Fruit fly (Drosophila melanogaster) whole organism, embryonic: Measurements from ENCODE around the gene lili.

Experiments used
- BEAF-32 ChIP-seq: fragments of 200-800 bp; sonication (Bioruptor generic); optimal IDR thresholded peaks from 3 replicates; lab custom pipeline; 2017; ENCODE audit warnings: missing biosample characterization, missing genetic modification characterization, mild to moderate bottlenecking, moderate library complexity, missing genetic modification reagents
- Bgb ChIP-seq: fragments of 200-800 bp; sonication (Bioruptor generic); IDR thresholded peaks from 2 replicates; pipeline ENCODE4 v1.3.6; 2022; ENCODE audit warnings: missing biosample characterization, missing genetic modification characterization; ENCODE audit not compliant: partially characterized antibody
- C15 ChIP-seq: fragments of 200-800 bp; sonication (Bioruptor generic); IDR thresholded peaks from 3 replicates; pipeline ENCODE4 v1.3.6; 2022; ENCODE audit warnings: missing biosample characterization, missing genetic modification characterization
- CG10209 ChIP-seq: fragments of 200-800 bp; sonication (Bioruptor generic); optimal IDR thresholded peaks from 3 replicates; lab custom pipeline; 2017; ENCODE audit warnings: missing biosample characterization, mild to moderate bottlenecking, missing genetic modification characterization, missing genetic modification reagents
- CG10321 ChIP-seq: fragments of 200-800 bp; sonication (Bioruptor generic); IDR thresholded peaks from 2 replicates; pipeline ENCODE4 v1.3.6; 2022; ENCODE audit warnings: missing biosample characterization, missing genetic modification characterization
- CG11456 ChIP-seq: fragments of 200-800 bp; sonication (Bioruptor generic); IDR thresholded peaks from 3 replicates; pipeline ENCODE4 v1.3.6; 2022; ENCODE audit warnings: missing biosample characterization, missing genetic modification characterization
- CG12299 ChIP-seq: fragments of 200-800 bp; sonication (Bioruptor generic); optimal IDR thresholded peaks from 2 replicates; lab custom pipeline; 2018; ENCODE audit warnings: missing biosample characterization, mild to moderate bottlenecking, missing genetic modification characterization
- CG13624 ChIP-seq: fragments of 200-800 bp; sonication (Bioruptor generic); optimal IDR thresholded peaks from 2 replicates; lab custom pipeline; 2016; ENCODE audit warnings: missing biosample characterization, missing genetic modification characterization
- CG17385 ChIP-seq: fragments of 200-800 bp; sonication (Bioruptor generic); optimal IDR thresholded peaks from 3 replicates; lab custom pipeline; 2018; ENCODE audit warnings: missing biosample characterization, mild to moderate bottlenecking, missing genetic modification characterization
- CG17829 ChIP-seq: fragments of 200-800 bp; optimal IDR thresholded peaks from 2 replicates; lab custom pipeline; 2019; ENCODE audit warnings: missing biosample characterization, mild to moderate bottlenecking, missing genetic modification characterization, moderate library complexity
- CG18011 ChIP-seq: fragments of 200-800 bp; sonication (Bioruptor generic); optimal IDR thresholded peaks from 2 replicates; lab custom pipeline; 2017; ENCODE audit warnings: missing biosample characterization, missing genetic modification characterization, mild to moderate bottlenecking, moderate library complexity, missing genotype
- CG18262 ChIP-seq: fragments of 200-800 bp; optimal IDR thresholded peaks from 3 replicates; lab custom pipeline; 2019; ENCODE audit warnings: missing biosample characterization, mild to moderate bottlenecking, missing genetic modification characterization, moderate library complexity
- CG18599 ChIP-seq: fragments of 200-800 bp; sonication (Bioruptor generic); optimal IDR thresholded peaks from 3 replicates; lab custom pipeline; 2017; ENCODE audit warnings: missing biosample characterization, missing genetic modification characterization, mild to moderate bottlenecking, moderate library complexity, missing genetic modification reagents
- CG3065 ChIP-seq: fragments of 200-800 bp; sonication (Bioruptor generic); optimal IDR thresholded peaks from 2 replicates; lab custom pipeline; 2016; ENCODE audit warnings: missing biosample characterization, missing genetic modification characterization
- CG31224 ChIP-seq: fragments of 200-800 bp; sonication (Bioruptor generic); IDR thresholded peaks from 2 replicates; pipeline ENCODE4 v1.3.6; 2022; ENCODE audit warnings: missing biosample characterization, missing genetic modification characterization
- CG32767 ChIP-seq: fragments of 200-800 bp; sonication (Bioruptor generic); IDR thresholded peaks from 2 replicates; pipeline ENCODE4 v1.3.6; 2022; ENCODE audit warnings: missing biosample characterization, missing genetic modification characterization
- CG32772 ChIP-seq: fragments of 200-800 bp; sonication (Bioruptor generic); IDR thresholded peaks from 2 replicates; pipeline ENCODE4 v1.3.6; 2022; ENCODE audit warnings: missing biosample characterization, missing genetic modification characterization
- CG33213 ChIP-seq: fragments of 200-800 bp; sonication (Bioruptor generic); optimal IDR thresholded peaks from 3 replicates; lab custom pipeline; 2016; ENCODE audit warnings: missing biosample characterization, missing genetic modification characterization
- CG6813 ChIP-seq: fragments of 200-800 bp; sonication (Bioruptor generic); optimal IDR thresholded peaks from 2 replicates; lab custom pipeline; 2017; ENCODE audit warnings: missing biosample characterization, missing genetic modification characterization, mild to moderate bottlenecking, moderate library complexity, missing genetic modification reagents
- CG7271 ChIP-seq: fragments of 200-800 bp; sonication (Bioruptor generic); optimal IDR thresholded peaks from 2 replicates; lab custom pipeline; 2018; ENCODE audit warnings: missing biosample characterization, mild to moderate bottlenecking, missing genetic modification characterization, moderate library complexity
- CG9609 ChIP-seq: fragments of 200-800 bp; sonication (Bioruptor generic); optimal IDR thresholded peaks from 3 replicates; lab custom pipeline; 2016; ENCODE audit warnings: missing biosample characterization, missing genetic modification characterization
- Dfd ChIP-seq, 2 experiments: fragments of >200 bp; optimal IDR thresholded peaks; 2 replicates each; lab custom pipeline; 2017; ENCODE audit warnings: missing biosample characterization in 2 of 2, missing genetic modification characterization in 2 of 2
- H2.0 ChIP-seq: fragments of 200-800 bp; sonication (Bioruptor generic); IDR thresholded peaks from 2 replicates; pipeline ENCODE4 v1.3.6; 2022; ENCODE audit warnings: missing biosample characterization, missing genetic modification characterization
- HLH4C ChIP-seq: fragments of 200-800 bp; sonication (Bioruptor generic); IDR thresholded peaks from 3 replicates; pipeline ENCODE4 v1.3.6; 2022; ENCODE audit warnings: missing biosample characterization, missing genetic modification characterization; ENCODE audit not compliant: partially characterized antibody
- NC2α ChIP-seq: fragments of 200-800 bp; sonication (Bioruptor generic); optimal IDR thresholded peaks from 2 replicates; lab custom pipeline; 2016; ENCODE audit warnings: missing biosample characterization, missing genetic modification characterization
- Neu2 ChIP-seq: fragments of 200-800 bp; sonication (Bioruptor generic); optimal IDR thresholded peaks from 3 replicates; lab custom pipeline; 2016; ENCODE audit warnings: missing biosample characterization, missing genetic modification characterization, borderline replicate concordance
- Poxn ChIP-seq: fragments of 200-800 bp; sonication (Bioruptor generic); IDR thresholded peaks from 2 replicates; pipeline ENCODE4 v1.3.6; 2022; ENCODE audit warnings: missing biosample characterization, missing genetic modification characterization
- Rfx ChIP-seq: fragments of 200-800 bp; sonication (Bioruptor generic); IDR thresholded peaks from 2 replicates; pipeline ENCODE4 v1.3.6; 2022; ENCODE audit warnings: missing biosample characterization, missing genetic modification characterization
- Side ChIP-seq: fragments of 200-800 bp; sonication (Bioruptor generic); optimal IDR thresholded peaks from 2 replicates; lab custom pipeline; 2016; ENCODE audit warnings: missing biosample characterization, missing genetic modification characterization
- Sox102F ChIP-seq: fragments of 200-800 bp; sonication (Bioruptor generic); optimal IDR thresholded peaks from 2 replicates; lab custom pipeline; 2018; ENCODE audit warnings: missing biosample characterization, mild to moderate bottlenecking, missing genetic modification characterization, moderate library complexity
- Taf1 ChIP-seq: fragments of 200-800 bp; sonication (Bioruptor generic); IDR thresholded peaks from 2 replicates; pipeline ENCODE4 v1.3.6; 2022; ENCODE audit warnings: missing biosample characterization, missing genetic modification characterization
- ab ChIP-seq: fragments of 200-800 bp; sonication (Bioruptor generic); optimal IDR thresholded peaks from 2 replicates; lab custom pipeline; 2016; ENCODE audit warnings: missing biosample characterization, missing genetic modification characterization
- al ChIP-seq: fragments of 200-800 bp; sonication (Bioruptor generic); IDR thresholded peaks from 2 replicates; pipeline ENCODE4 v1.3.6; 2022; ENCODE audit warnings: missing biosample characterization, missing genetic modification characterization
- aop ChIP-seq: fragments of 200-800 bp; sonication (Bioruptor generic); IDR thresholded peaks from 2 replicates; pipeline ENCODE4 v1.3.6; 2022; ENCODE audit warnings: missing biosample characterization, missing genetic modification characterization
- ash1 ChIP-seq: fragments of 200-800 bp; sonication (Bioruptor generic); optimal IDR thresholded peaks from 2 replicates; lab custom pipeline; 2018; ENCODE audit warnings: missing biosample characterization, mild to moderate bottlenecking, missing genetic modification characterization
- ci ChIP-seq: fragments of 200-800 bp; sonication (Bioruptor generic); IDR thresholded peaks from 3 replicates; pipeline ENCODE4 v1.3.6; 2022; ENCODE audit warnings: missing biosample characterization, missing genetic modification characterization
- dpn ChIP-seq, 2 experiments: fragments of 200-800 bp; sonication (Bioruptor generic); optimal IDR thresholded peaks; 3 replicates each; lab custom pipeline; 2016; ENCODE audit warnings: missing biosample characterization in 2 of 2, missing genetic modification characterization in 2 of 2
- fd3F ChIP-seq: fragments of 200-800 bp; sonication (Bioruptor generic); optimal IDR thresholded peaks from 2 replicates; lab custom pipeline; 2018; ENCODE audit warnings: missing biosample characterization, mild to moderate bottlenecking, missing genetic modification characterization, moderate library complexity
- jumu ChIP-seq: fragments of 200-800 bp; sonication (Bioruptor generic); optimal IDR thresholded peaks from 3 replicates; lab custom pipeline; 2016; ENCODE audit warnings: missing biosample characterization, missing genetic modification characterization
- kah ChIP-seq: fragments of 200-800 bp; sonication (Bioruptor generic); optimal IDR thresholded peaks from 2 replicates; lab custom pipeline; 2018; ENCODE audit warnings: missing biosample characterization, mild to moderate bottlenecking, missing genetic modification characterization
- mirr ChIP-seq: fragments of 200-800 bp; sonication (Bioruptor generic); optimal IDR thresholded peaks from 3 replicates; lab custom pipeline; 2018; ENCODE audit warnings: missing biosample characterization, mild to moderate bottlenecking, missing genetic modification characterization
- onecut ChIP-seq: fragments of 200-800 bp; sonication (Bioruptor generic); IDR thresholded peaks from 2 replicates; pipeline ENCODE4 v1.3.6; 2022; ENCODE audit warnings: missing biosample characterization, missing genetic modification characterization
- p53 ChIP-seq: fragments of 200-800 bp; sonication (Bioruptor generic); optimal IDR thresholded peaks from 2 replicates; lab custom pipeline; 2016; ENCODE audit warnings: missing biosample characterization, missing genetic modification characterization
- pnt ChIP-seq: fragments of 200-800 bp; sonication (Bioruptor generic); optimal IDR thresholded peaks from 3 replicates; lab custom pipeline; 2016; ENCODE audit warnings: missing biosample characterization, missing genetic modification characterization
- pros ChIP-seq: fragments of 200-800 bp; sonication (Bioruptor generic); optimal IDR thresholded peaks from 3 replicates; lab custom pipeline; 2019; ENCODE audit warnings: missing biosample characterization, mild to moderate bottlenecking, missing genetic modification characterization, moderate library complexity
- seq ChIP-seq: fragments of 200-800 bp; sonication (Bioruptor generic); IDR thresholded peaks from 2 replicates; pipeline ENCODE4 v1.3.6; 2022; ENCODE audit warnings: missing biosample characterization, missing genetic modification characterization
- shn ChIP-seq: fragments of 200-800 bp; sonication (Bioruptor generic); optimal IDR thresholded peaks from 3 replicates; lab custom pipeline; 2016; ENCODE audit warnings: missing biosample characterization, missing genetic modification characterization
- so ChIP-seq: fragments of 200-800 bp; sonication (Bioruptor generic); IDR thresholded peaks from 3 replicates; pipeline ENCODE4 v1.3.6; 2022; ENCODE audit warnings: missing biosample characterization, missing genetic modification characterization
- stc ChIP-seq: fragments of 200-800 bp; sonication (Bioruptor generic); IDR thresholded peaks from 2 replicates; pipeline ENCODE4 v1.3.6; 2022; ENCODE audit warnings: missing biosample characterization, missing genetic modification characterization
- tll ChIP-seq, 2 experiments: fragments of 200-800 bp in 1 of 2; fragments of >200 bp in 1 of 2; sonication (Bioruptor generic) in 1 of 2; optimal IDR thresholded peaks; 2 replicates each; lab custom pipeline; 2017 to 2019; ENCODE audit warnings: missing biosample characterization in 2 of 2, missing genetic modification characterization in 2 of 2, mild to moderate bottlenecking in 1 of 2, moderate library complexity in 1 of 2
- vnd ChIP-seq: fragments of 200-800 bp; sonication (Bioruptor generic); IDR thresholded peaks from 3 replicates; pipeline ENCODE4 v1.3.6; 2022; ENCODE audit warnings: missing biosample characterization, missing genetic modification characterization; ENCODE audit not compliant: partially characterized antibody

The lili gene

dm6 chr3R:24850420-24850819, 36.6 kb upstream of the lili start, which contains the start of gene CG7006 (continued):
- no peak for TF ChIP-seq so (GFP tag; lab: Robert Waterston, UW)
- peak; percentile 41; the same call in 1 of the 2 replicates for TF ChIP-seq Taf1 (GFP tag; lab: Robert Waterston, UW)
- TF ChIP-seq ci (GFP tag; lab: Robert Waterston, UW), result peak; percentile 77
- peak; percentile 58 for TF ChIP-seq pnt (GFP tag; lab: Kevin White, UChicago)
- no peak for TF ChIP-seq NC2α (GFP tag; lab: Kevin White, UChicago)
- no peak for TF ChIP-seq CG10321 (GFP tag; lab: Robert Waterston, UW)
- 0 out of 2 replicates have a peak, but pooled peaks have one; percentile 28 for TF ChIP-seq aop (GFP tag; lab: Robert Waterston, UW)
- no peak for TF ChIP-seq CG6813 (GFP tag; lab: Kevin White, UChicago)
- peak; percentile 71 for TF ChIP-seq CG10209
- TF ChIP-seq CG18262, result no peak
- TF ChIP-seq CG9609 (GFP tag; lab: Kevin White, UChicago), result peak; percentile 78
- TF ChIP-seq kah, result no peak
- TF ChIP-seq ash1 (GFP tag; lab: Kevin White, UChicago), result no peak
- TF ChIP-seq mirr (GFP tag; lab: Kevin White, UChicago), result peak; percentile 32
- peak; percentile 39; the same call in 1 of the 2 replicates for TF ChIP-seq CG31224 (GFP tag; lab: Robert Waterston, UW)
- no peak for TF ChIP-seq C15 (GFP tag; lab: Robert Waterston, UW)
- TF ChIP-seq vnd (GFP tag; lab: Robert Waterston, UW), result peak; percentile 55; the same call in 2 of the 3 replicates
- TF ChIP-seq CG11456 (GFP tag; lab: Robert Waterston, UW), result peak; percentile 85
- TF ChIP-seq CG18599 (GFP tag; lab: Kevin White, UChicago), result no peak
- peak; percentile 74 for TF ChIP-seq jumu (GFP tag; lab: Kevin White, UChicago)
- TF ChIP-seq HLH4C, result peak; percentile 73
- peak; percentile 69 for TF ChIP-seq H2.0 (GFP tag; lab: Robert Waterston, UW)
- no peak for TF ChIP-seq Dfd (GFP tag; optimal IDR thresholded peaks at IDR 0.05; lab: Kevin White, UChicago)
- peak; percentile 50; the same call in 1 of the 2 replicates for TF ChIP-seq CG32772 (GFP tag; lab: Robert Waterston, UW)
- TF ChIP-seq al (GFP tag; lab: Robert Waterston, UW), result peak; percentile 63
- no peak for TF ChIP-seq stc (GFP tag; lab: Robert Waterston, UW)
- peak; percentile 16 for TF ChIP-seq ab (GFP tag; lab: Kevin White, UChicago)
- TF ChIP-seq pros (GFP tag; lab: Kevin White, UChicago), result no peak
- TF ChIP-seq dpn (GFP tag; optimal IDR thresholded peaks at IDR 0.05; lab: Kevin White, UChicago), result peak; percentile 84 to 92
- peak; percentile 90 for TF ChIP-seq CG13624
- TF ChIP-seq CG17385 (GFP tag; lab: Kevin White, UChicago), result peak; percentile 63
- TF ChIP-seq CG33213 (GFP tag; lab: Kevin White, UChicago), result peak; percentile 77
- peak; percentile 89 for TF ChIP-seq Bgb (GFP tag; lab: Robert Waterston, UW)
- peak; percentile 93 for TF ChIP-seq Rfx
- TF ChIP-seq p53 (GFP tag; lab: Kevin White, UChicago), result peak; percentile 15
- TF ChIP-seq CG3065 (GFP tag; lab: Kevin White, UChicago), result peak; percentile 49
- TF ChIP-seq Sox102F, result no peak
- TF ChIP-seq fd3F (GFP tag; lab: Kevin White, UChicago), result no peak
- TF ChIP-seq CG7271 (tag; lab: Kevin White, UChicago), result peak; percentile 2
- TF ChIP-seq CG17829 (tag; lab: Kevin White, UChicago), result peak; percentile 62
- TF ChIP-seq onecut (GFP tag; lab: Robert Waterston, UW), result no peak; the same call in 1 of the 2 replicates
- peak; percentile 84 for TF ChIP-seq BEAF-32
- no peak for TF ChIP-seq CG12299 (tag; lab: Kevin White, UChicago)
- no peak for TF ChIP-seq CG18011 (GFP tag; lab: Kevin White, UChicago)
- TF ChIP-seq tll (GFP tag; optimal IDR thresholded peaks at IDR 0.05; lab: Kevin White, UChicago), result no peak
- TF ChIP-seq Neu2 (GFP tag; lab: Kevin White, UChicago), result no peak
- no peak for TF ChIP-seq seq (GFP tag; lab: Robert Waterston, UW)
- TF ChIP-seq CG32767, result no peak
- TF ChIP-seq Side (GFP tag; lab: Kevin White, UChicago), result peak; percentile 69
- TF ChIP-seq shn, result peak; percentile 82
- no peak for TF ChIP-seq Poxn (GFP tag; lab: Robert Waterston, UW)
